Fruit fly (Drosophila melanogaster) whole organism, adult: Measurements from ENCODE around the gene CG32488.

Source experiments
- CG11617 ChIP-seq: fragments of 200-800 bp; sonication (Bioruptor generic); optimal IDR thresholded peaks from 2 replicates; lab custom pipeline; 2017; ENCODE audit warnings: mild to moderate bottlenecking, missing biosample characterization, missing genetic modification reagents, missing genetic modification characterization
- CG12768 ChIP-seq: fragments of 200-800 bp; sonication (Bioruptor generic); optimal IDR thresholded peaks from 2 replicates; lab custom pipeline; 2017; ENCODE audit warnings: missing biosample characterization, missing genetic modification characterization, mild to moderate bottlenecking, moderate library complexity, missing genetic modification reagents
- CG14711 ChIP-seq: fragments of 200-800 bp; sonication (Bioruptor generic); optimal IDR thresholded peaks from 2 replicates; lab custom pipeline; 2018; ENCODE audit warnings: missing biosample characterization, mild to moderate bottlenecking, missing genetic modification characterization, moderate library complexity
- CG1620 ChIP-seq: fragments of 200-800 bp; sonication (Bioruptor generic); optimal IDR thresholded peaks from 2 replicates; lab custom pipeline; 2016; ENCODE audit warnings: missing biosample characterization, missing genetic modification characterization
- CG33017 ChIP-seq: fragments of 200-800 bp; sonication (Bioruptor generic); optimal IDR thresholded peaks from 2 replicates; lab custom pipeline; 2018; ENCODE audit warnings: missing biosample characterization, mild to moderate bottlenecking, missing genetic modification characterization, moderate library complexity
- CG5204 ChIP-seq: fragments of 200-800 bp; sonication (Bioruptor generic); optimal IDR thresholded peaks from 2 replicates; lab custom pipeline; 2016; ENCODE audit warnings: missing biosample characterization, missing genetic modification characterization
- CG7045 ChIP-seq: fragments of 200-800 bp; sonication (Bioruptor generic); optimal IDR thresholded peaks from 2 replicates; lab custom pipeline; 2017; ENCODE audit warnings: missing biosample characterization, mild to moderate bottlenecking, missing genetic modification characterization
- CG7101 ChIP-seq: fragments of 200-800 bp; sonication (Bioruptor generic); optimal IDR thresholded peaks from 2 replicates; lab custom pipeline; 2018; ENCODE audit warnings: missing biosample characterization, mild to moderate bottlenecking, missing genetic modification characterization, moderate library complexity
- Clk ChIP-seq: fragments of 200-800 bp; sonication (Bioruptor generic); optimal IDR thresholded peaks from 2 replicates; lab custom pipeline; 2017; ENCODE audit warnings: missing biosample characterization, missing genetic modification characterization
- Crg-1 ChIP-seq: fragments of 200-800 bp; sonication (Bioruptor generic); optimal IDR thresholded peaks from 2 replicates; lab custom pipeline; 2016; ENCODE audit warnings: missing biosample characterization, missing genetic modification characterization
- Hr96 ChIP-seq: fragments of 200-800 bp; sonication (Bioruptor generic); optimal IDR thresholded peaks from 2 replicates; lab custom pipeline; 2016; ENCODE audit warnings: missing biosample characterization, missing genetic modification characterization
- Mnt ChIP-seq: fragments of 200-800 bp; sonication (Bioruptor generic); optimal IDR thresholded peaks from 2 replicates; lab custom pipeline; 2016; ENCODE audit warnings: missing biosample characterization, mild to moderate bottlenecking, missing genetic modification characterization
- bab1 ChIP-seq: fragments of 200-800 bp; sonication (Bioruptor generic); optimal IDR thresholded peaks from 3 replicates; lab custom pipeline; 2019; ENCODE audit warnings: missing biosample characterization, mild to moderate bottlenecking, missing genetic modification characterization, moderate library complexity
- cic ChIP-seq: fragments of 200-800 bp; sonication (Bioruptor generic); optimal IDR thresholded peaks from 2 replicates; lab custom pipeline; 2017; ENCODE audit warnings: missing biosample characterization, mild to moderate bottlenecking, missing genetic modification characterization, moderate library complexity
- cnc ChIP-seq, 2 experiments: fragments of >200 bp; optimal IDR thresholded peaks; 2 replicates each; lab custom pipeline; 2017
- kay ChIP-seq: fragments of 200-800 bp; sonication (Bioruptor generic); peaks from one replicate; lab custom pipeline; 2016; ENCODE audit warnings: missing biosample characterization, missing genetic modification characterization, borderline replicate concordance
- ovo ChIP-seq: fragments of 200-800 bp; sonication (Bioruptor generic); optimal IDR thresholded peaks from 2 replicates; lab custom pipeline; 2016; ENCODE audit warnings: missing biosample characterization, missing genetic modification characterization
- pad ChIP-seq: fragments of 200-800 bp; sonication (Bioruptor generic); optimal IDR thresholded peaks from 3 replicates; lab custom pipeline; 2017; ENCODE audit warnings: missing biosample characterization, missing genetic modification characterization, mild to moderate bottlenecking, moderate library complexity, missing genetic modification reagents
- tj ChIP-seq: fragments of 200-800 bp; sonication (Bioruptor generic); optimal IDR thresholded peaks from 3 replicates; lab custom pipeline; 2017; ENCODE audit warnings: missing biosample characterization, mild to moderate bottlenecking, missing genetic modification characterization, moderate library complexity
- toe ChIP-seq: fragments of 200-800 bp; sonication (Bioruptor generic); optimal IDR thresholded peaks from 2 replicates; lab custom pipeline; 2016; ENCODE audit warnings: missing biosample characterization, missing genetic modification characterization

The CG32488 gene

dm6 chr3L:3035769-3036583, 20.1 kb upstream of the CG32488 start:
- TF ChIP-seq CG7045 (GFP tag; lab: Kevin White, UChicago) (peak; percentile 90), tj (GFP tag; lab: Kevin White, UChicago) (peak; percentile 65), CG5204 (GFP tag; lab: Kevin White, UChicago) (peak; percentile 80), CG33017 (tag; lab: Kevin White, UChicago) (peak; percentile 90), CG12768 (GFP tag; lab: Kevin White, UChicago) (peak; percentile 87), CG11617 (GFP tag; lab: Kevin White, UChicago) (peak; percentile 86), pad (GFP tag; lab: Kevin White, UChicago) (no peak), Hr96 (peak; percentile 76), cnc (optimal IDR thresholded peaks at IDR 0.05; lab: Kevin White, UChicago) (no peak), Mnt (GFP tag; lab: Kevin White, UChicago) (peak; percentile 50), CG7101 (tag; lab: Kevin White, UChicago) (peak; percentile 84), Crg-1 (GFP tag; lab: Kevin White, UChicago) (peak; percentile 43), cic (GFP tag; lab: Kevin White, UChicago) (peak; percentile 42), toe (GFP tag; lab: Kevin White, UChicago) (peak; percentile 83), bab1 (GFP tag; lab: Kevin White, UChicago) (peak; percentile 77), kay (GFP tag; lab: Kevin White, UChicago) (no peak), Clk (GFP tag; lab: Kevin White, UChicago) (peak; percentile 27), CG1620 (peak; percentile 41), CG14711 (tag; lab: Kevin White, UChicago) (peak; percentile 79), ovo (GFP tag; lab: Kevin White, UChicago) (no peak)

- TF ChIP-seq CG1620 (no peak), CG12768 (GFP tag; lab: Kevin White, UChicago) (peak; percentile 33), cic (GFP tag; lab: Kevin White, UChicago) (peak; percentile 8), CG33017 (tag; lab: Kevin White, UChicago) (no peak), Clk (GFP tag; lab: Kevin White, UChicago) (no peak), bab1 (GFP tag; lab: Kevin White, UChicago) (no peak), CG14711 (tag; lab: Kevin White, UChicago) (no peak), Hr96 (no peak), CG5204 (GFP tag; lab: Kevin White, UChicago) (no peak), CG7045 (GFP tag; lab: Kevin White, UChicago) (no peak), tj (GFP tag; lab: Kevin White, UChicago) (peak; percentile 11), Crg-1 (GFP tag; lab: Kevin White, UChicago) (no peak), cnc (optimal IDR thresholded peaks at IDR 0.05; lab: Kevin White, UChicago) (no peak), toe (GFP tag; lab: Kevin White, UChicago) (no peak), CG7101 (tag; lab: Kevin White, UChicago) (no peak), Mnt (GFP tag; lab: Kevin White, UChicago) (peak; percentile 55), CG11617 (GFP tag; lab: Kevin White, UChicago) (no peak), pad (GFP tag; lab: Kevin White, UChicago) (peak; percentile 100), kay (GFP tag; lab: Kevin White, UChicago) (peak; percentile 93), ovo (GFP tag; lab: Kevin White, UChicago) (peak; percentile 70)
Observed at dm6 chr3L:3034779-3035643, 19.1 kb upstream of the CG32488 start, which contains the start of gene CG2162. CG2162 (plus strand) TSS chr3L:3035196.

- TF ChIP-seq toe (GFP tag; lab: Kevin White, UChicago) (no peak), Clk (GFP tag; lab: Kevin White, UChicago) (no peak)
Observed at dm6 chr3L:3026421-3026820, 10.6 kb upstream of the CG32488 start, which contains the start of gene aly. aly (minus strand) TSS chr3L:3026521.

dm6 chr3L:3017156-3017555, 1.3 kb upstream of the CG32488 start, which contains the start of gene CG32487:
CG32487 (minus strand) TSS chr3L:3017256.
- no peak for TF ChIP-seq kay (GFP tag; lab: Kevin White, UChicago)
- no peak for TF ChIP-seq toe (GFP tag; lab: Kevin White, UChicago)
- TF ChIP-seq CG7045 (GFP tag; lab: Kevin White, UChicago), result no peak
- no peak for TF ChIP-seq CG12768 (GFP tag; lab: Kevin White, UChicago)
- TF ChIP-seq bab1 (GFP tag; lab: Kevin White, UChicago), result no peak
- no peak for TF ChIP-seq cic (GFP tag; lab: Kevin White, UChicago)
- no peak for TF ChIP-seq CG1620
- no peak for TF ChIP-seq Hr96
- TF ChIP-seq tj (GFP tag; lab: Kevin White, UChicago), result no peak
- TF ChIP-seq Crg-1 (GFP tag; lab: Kevin White, UChicago), result no peak

dm6 chr3L:3013496-3013895, 2.4 kb downstream of the CG32488 start:
- TF ChIP-seq Clk (GFP tag; lab: Kevin White, UChicago), result no peak
